Fruit fly (Drosophila melanogaster) whole organism, embryonic: ENCODE measurements around the gene Grasp65.

Source experiments
- ATbp ChIP-seq: fragments of 200-800 bp; sonication (Bioruptor generic); optimal IDR thresholded peaks from 2 replicates; lab custom pipeline; 2017; ENCODE audit warnings: missing biosample characterization, mild to moderate bottlenecking, missing genetic modification characterization, missing genetic modification reagents
- Blimp-1 ChIP-seq: fragments of 200-800 bp; sonication (Bioruptor generic); optimal IDR thresholded peaks from 3 replicates; lab custom pipeline; 2018; ENCODE audit warnings: missing biosample characterization, missing genetic modification characterization, mild to moderate bottlenecking, moderate library complexity, missing genetic modification reagents
- CG14860 ChIP-seq: fragments of 200-800 bp; sonication (Bioruptor generic); IDR thresholded peaks from 3 replicates; pipeline ENCODE4 v1.3.6; 2022; ENCODE audit warnings: missing biosample characterization, missing genetic modification characterization; ENCODE audit not compliant: partially characterized antibody
- CG15269 ChIP-seq: fragments of 200-800 bp; sonication (Bioruptor generic); optimal IDR thresholded peaks from 2 replicates; lab custom pipeline; 2018; ENCODE audit warnings: missing biosample characterization, mild to moderate bottlenecking, missing genetic modification characterization, moderate library complexity
- CG1529 ChIP-seq: fragments of 200-800 bp; sonication (Bioruptor generic); optimal IDR thresholded peaks from 3 replicates; lab custom pipeline; 2018; ENCODE audit warnings: missing biosample characterization, missing genetic modification characterization
- CG15601 ChIP-seq: fragments of 200-800 bp; sonication (Bioruptor generic); optimal IDR thresholded peaks from 3 replicates; lab custom pipeline; 2019; ENCODE audit warnings: missing biosample characterization, mild to moderate bottlenecking, missing genetic modification characterization, moderate library complexity
- CG1602 ChIP-seq: fragments of 200-800 bp; sonication (Bioruptor generic); optimal IDR thresholded peaks from 3 replicates; lab custom pipeline; 2016; ENCODE audit warnings: missing biosample characterization, missing genetic modification characterization
- CG1603 ChIP-seq: fragments of 200-800 bp; sonication (Bioruptor generic); optimal IDR thresholded peaks from 2 replicates; lab custom pipeline; 2019; ENCODE audit warnings: missing biosample characterization, mild to moderate bottlenecking, missing genetic modification characterization, moderate library complexity
- CG17361 ChIP-seq: fragments of 200-800 bp; sonication (Bioruptor generic); IDR thresholded peaks from 3 replicates; pipeline ENCODE4 v1.3.6; 2022; ENCODE audit warnings: missing biosample characterization, missing genetic modification characterization
- CG18262 ChIP-seq: fragments of 200-800 bp; optimal IDR thresholded peaks from 3 replicates; lab custom pipeline; 2019; ENCODE audit warnings: missing biosample characterization, mild to moderate bottlenecking, missing genetic modification characterization, moderate library complexity
- CG18764 ChIP-seq: fragments of 200-800 bp; sonication (Bioruptor generic); optimal IDR thresholded peaks from 3 replicates; lab custom pipeline; 2016; ENCODE audit warnings: missing biosample characterization, missing genetic modification characterization
- CG2199 ChIP-seq: fragments of 200-800 bp; sonication (Bioruptor generic); IDR thresholded peaks from 3 replicates; pipeline ENCODE4 v1.3.6; 2022; ENCODE audit warnings: missing biosample characterization, missing genetic modification characterization
- CG2202 ChIP-seq: fragments of 200-800 bp; sonication (Bioruptor generic); optimal IDR thresholded peaks from 2 replicates; lab custom pipeline; 2018; ENCODE audit warnings: missing biosample characterization, mild to moderate bottlenecking, missing genetic modification characterization
- CG2678 ChIP-seq: fragments of 200-800 bp; sonication (Bioruptor generic); optimal IDR thresholded peaks from 3 replicates; lab custom pipeline; 2019; ENCODE audit warnings: missing biosample characterization, mild to moderate bottlenecking, missing genetic modification characterization, moderate library complexity
- CG2712 ChIP-seq: fragments of 200-800 bp; optimal IDR thresholded peaks from 3 replicates; lab custom pipeline; 2019; ENCODE audit warnings: missing biosample characterization, mild to moderate bottlenecking, missing genetic modification characterization, moderate library complexity
- CG2875 ChIP-seq: fragments of 200-800 bp; sonication (Bioruptor generic); optimal IDR thresholded peaks from 2 replicates; lab custom pipeline; 2017; ENCODE audit warnings: missing biosample characterization, mild to moderate bottlenecking, missing genetic modification characterization, missing genetic modification reagents
- CG4424 ChIP-seq: fragments of 200-800 bp; sonication (Bioruptor generic); optimal IDR thresholded peaks from 3 replicates; lab custom pipeline; 2016; ENCODE audit warnings: missing biosample characterization, missing genetic modification characterization
- CG6689 ChIP-seq: fragments of 200-800 bp; sonication (Bioruptor generic); IDR thresholded peaks from 2 replicates; pipeline ENCODE4 v1.3.6; 2022; ENCODE audit warnings: missing biosample characterization, missing genetic modification characterization
- Chrac-16 ChIP-seq: fragments of 200-800 bp; sonication (Bioruptor generic); optimal IDR thresholded peaks from 3 replicates; lab custom pipeline; 2016; ENCODE audit warnings: missing biosample characterization, missing genetic modification characterization
- D19B ChIP-seq: fragments of 200-800 bp; sonication (Bioruptor generic); optimal IDR thresholded peaks from 2 replicates; lab custom pipeline; 2017; ENCODE audit warnings: missing biosample characterization, mild to moderate bottlenecking, missing genetic modification characterization
- HmgD ChIP-seq: fragments of 200-800 bp; sonication (Bioruptor generic); optimal IDR thresholded peaks from 3 replicates; lab custom pipeline; 2016; ENCODE audit warnings: missing biosample characterization, missing genetic modification characterization
- Hr3 ChIP-seq: fragments of 200-800 bp; sonication (Bioruptor generic); optimal IDR thresholded peaks from 3 replicates; lab custom pipeline; 2016; ENCODE audit warnings: missing biosample characterization, missing genetic modification characterization
- Max ChIP-seq: fragments of 200-800 bp; sonication (Bioruptor generic); optimal IDR thresholded peaks from 2 replicates; lab custom pipeline; 2016; ENCODE audit warnings: missing biosample characterization, mild to moderate bottlenecking, missing genetic modification characterization
- Oli ChIP-seq: fragments of 200-800 bp; sonication (Bioruptor generic); optimal IDR thresholded peaks from 2 replicates; lab custom pipeline; 2018; ENCODE audit warnings: missing biosample characterization, mild to moderate bottlenecking, missing genetic modification characterization, moderate library complexity
- Sox100B ChIP-seq: fragments of 200-800 bp; sonication (Bioruptor generic); optimal IDR thresholded peaks from 3 replicates; lab custom pipeline; 2018; ENCODE audit warnings: missing biosample characterization, mild to moderate bottlenecking, missing genetic modification characterization
- Ssrp ChIP-seq: fragments of 200-800 bp; sonication (Bioruptor generic); optimal IDR thresholded peaks from 2 replicates; lab custom pipeline; 2018; ENCODE audit warnings: missing biosample characterization, mild to moderate bottlenecking, missing genetic modification characterization, moderate library complexity
- Xbp1 ChIP-seq: fragments of 200-800 bp; sonication (Bioruptor generic); optimal IDR thresholded peaks from 3 replicates; lab custom pipeline; 2016; ENCODE audit warnings: missing biosample characterization, mild to moderate bottlenecking, missing genetic modification characterization
- ac ChIP-seq: fragments of 200-800 bp; sonication (Bioruptor generic); optimal IDR thresholded peaks from 3 replicates; lab custom pipeline; 2017; ENCODE audit warnings: missing biosample characterization, mild to moderate bottlenecking, missing genetic modification characterization
- aop ChIP-seq: fragments of 200-800 bp; sonication (Bioruptor generic); IDR thresholded peaks from 2 replicates; pipeline ENCODE4 v1.3.6; 2022; ENCODE audit warnings: missing biosample characterization, missing genetic modification characterization
- ato ChIP-seq: fragments of 200-800 bp; sonication (Bioruptor generic); IDR thresholded peaks from 2 replicates; pipeline ENCODE4 v1.3.6; 2022; ENCODE audit warnings: missing biosample characterization, missing genetic modification characterization; ENCODE audit not compliant: partially characterized antibody
- az2 ChIP-seq: fragments of 200-800 bp; sonication (Bioruptor generic); optimal IDR thresholded peaks from 3 replicates; lab custom pipeline; 2016; ENCODE audit warnings: missing biosample characterization, missing genetic modification characterization
- bsh ChIP-seq, 2 experiments: fragments of 200-800 bp; sonication (Bioruptor generic); optimal IDR thresholded peaks; 2 replicates each; lab custom pipeline; 2017 to 2018; ENCODE audit warnings: mild to moderate bottlenecking in 2 of 2, missing biosample characterization in 2 of 2, missing genetic modification characterization in 2 of 2, moderate library complexity in 1 of 2
- cad ChIP-seq: fragments of >200 bp; optimal IDR thresholded peaks from 2 replicates; lab custom pipeline; 2017; ENCODE audit warnings: missing biosample characterization, missing genetic modification characterization
- chif ChIP-seq, 2 experiments: fragments of 200-800 bp; sonication (Bioruptor generic); optimal IDR thresholded peaks; 3 replicates each; lab custom pipeline; 2016; ENCODE audit warnings: missing biosample characterization in 2 of 2, missing genetic modification characterization in 2 of 2
- ci ChIP-seq: fragments of 200-800 bp; sonication (Bioruptor generic); IDR thresholded peaks from 3 replicates; pipeline ENCODE4 v1.3.6; 2022; ENCODE audit warnings: missing biosample characterization, missing genetic modification characterization
- croc ChIP-seq: fragments of 200-800 bp; sonication (Bioruptor generic); conservative IDR thresholded peaks from 3 replicates; pipeline ENCODE4 v1.3.6; 2022; ENCODE audit warnings: missing biosample characterization, missing genetic modification characterization
- dmrt11E ChIP-seq: fragments of 200-800 bp; sonication (Bioruptor generic); optimal IDR thresholded peaks from 3 replicates; lab custom pipeline; 2018; ENCODE audit warnings: missing biosample characterization, mild to moderate bottlenecking, missing genetic modification characterization, moderate library complexity
- dmrt99B ChIP-seq: fragments of 200-800 bp; sonication (Bioruptor generic); optimal IDR thresholded peaks from 2 replicates; lab custom pipeline; 2018; ENCODE audit warnings: missing biosample characterization, mild to moderate bottlenecking, missing genetic modification characterization, moderate library complexity
- eve ChIP-seq, 2 experiments: fragments of >200 bp; optimal IDR thresholded peaks; 2 replicates each; lab custom pipeline; 2017; ENCODE audit warnings: missing biosample characterization in 2 of 2, missing genetic modification characterization in 2 of 2
- fd102C ChIP-seq: fragments of 200-800 bp; sonication (Bioruptor generic); optimal IDR thresholded peaks from 2 replicates; lab custom pipeline; 2018; ENCODE audit warnings: missing biosample characterization, mild to moderate bottlenecking, missing genetic modification characterization, moderate library complexity
- fd96Cb ChIP-seq: fragments of 200-800 bp; sonication (Bioruptor generic); optimal IDR thresholded peaks from 2 replicates; lab custom pipeline; 2018; ENCODE audit warnings: missing biosample characterization, mild to moderate bottlenecking, missing genetic modification characterization, moderate library complexity
- gem ChIP-seq: fragments of 200-800 bp; sonication (Bioruptor generic); optimal IDR thresholded peaks from 2 replicates; lab custom pipeline; 2019; ENCODE audit warnings: missing biosample characterization, mild to moderate bottlenecking, missing genetic modification characterization, moderate library complexity
- kay ChIP-seq: fragments of 200-800 bp; sonication (Bioruptor generic); optimal IDR thresholded peaks from 2 replicates; lab custom pipeline; 2016; ENCODE audit warnings: missing biosample characterization, missing genetic modification characterization
- lola ChIP-seq, 3 experiments: fragments of >200 bp in 2 of 3; fragments of 200-800 bp in 1 of 3; sonication (Bioruptor generic) in 1 of 3; optimal IDR thresholded peaks; 2 replicates each; lab custom pipeline; 2017 to 2019; ENCODE audit warnings: missing biosample characterization in 3 of 3, missing genetic modification characterization in 3 of 3, mild to moderate bottlenecking in 1 of 3, moderate library complexity in 1 of 3
- ro ChIP-seq: fragments of 200-800 bp; sonication (Bioruptor generic); IDR thresholded peaks from 2 replicates; pipeline ENCODE4 v1.3.6; 2022; ENCODE audit warnings: missing biosample characterization, missing genetic modification characterization
- sc ChIP-seq, 3 experiments: fragments of >200 bp in 2 of 3; fragments of 200-800 bp in 1 of 3; sonication (Bioruptor generic) in 1 of 3; optimal IDR thresholded peaks; 2 replicates in 2 of 3; 3 replicates in 1 of 3; lab custom pipeline; 2017; ENCODE audit warnings: mild to moderate bottlenecking in 1 of 3, missing biosample characterization in 1 of 3, missing genetic modification characterization in 1 of 3, missing genetic modification reagents in 1 of 3
- zen ChIP-seq: fragments of 200-800 bp; sonication (Bioruptor generic); optimal IDR thresholded peaks from 3 replicates; lab custom pipeline; 2018; ENCODE audit warnings: missing biosample characterization, mild to moderate bottlenecking, missing genetic modification characterization, moderate library complexity

Grasp65 gene

DNA sequence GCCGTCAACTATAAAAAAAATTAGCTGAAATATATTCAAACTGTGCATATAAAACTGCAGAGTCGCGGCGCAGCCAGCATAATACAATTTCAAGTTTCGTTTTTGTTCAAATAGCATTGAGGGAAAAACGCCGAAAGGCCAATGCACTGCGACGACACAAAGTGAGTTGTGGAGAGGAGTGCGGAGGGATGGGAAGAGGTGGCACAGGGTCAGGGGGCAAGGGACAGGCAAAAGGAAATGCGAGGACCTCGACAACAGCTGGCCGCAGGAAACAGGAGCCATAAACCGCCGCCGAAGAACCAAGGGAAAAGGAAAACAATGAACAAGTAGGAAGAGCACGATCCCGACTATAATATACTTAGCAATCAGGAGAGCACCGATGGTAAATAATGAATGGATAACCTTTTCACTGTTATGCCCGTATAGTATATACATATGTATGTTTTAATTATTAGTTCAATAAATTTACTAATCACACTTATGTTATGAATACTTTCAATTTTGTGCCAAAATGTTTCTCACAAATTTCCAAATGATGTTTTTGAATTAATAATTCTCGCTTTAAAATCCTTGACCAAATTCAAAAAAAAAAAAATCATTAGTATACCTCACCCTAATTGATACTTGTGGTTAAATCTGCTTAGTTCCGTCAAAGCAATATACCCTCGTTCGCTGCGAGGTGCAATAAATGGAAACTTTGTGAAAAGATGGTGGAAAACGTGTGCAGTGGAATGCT is 26.0 kb upstream of the Grasp65 start (continued):
- peak; percentile 19 for TF ChIP-seq fd96Cb (tag; lab: Kevin White, UChicago)
- peak in 1 of 2 experiments; percentile 42 for TF ChIP-seq bsh (GFP tag; optimal IDR thresholded peaks at IDR 0.05; lab: Kevin White, UChicago)
- no peak for TF ChIP-seq CG18764 (GFP tag; lab: Kevin White, UChicago)
- peak; percentile 4 for TF ChIP-seq Sox100B (GFP tag; lab: Kevin White, UChicago)
- peak; percentile 54 for TF ChIP-seq dmrt99B (tag; lab: Kevin White, UChicago)
- peak; percentile 21 to 82 for TF ChIP-seq eve (GFP tag; optimal IDR thresholded peaks at IDR 0.05; lab: Kevin White, UChicago)
- TF ChIP-seq Hr3 (GFP tag; lab: Kevin White, UChicago), result peak; percentile 23
- TF ChIP-seq HmgD (GFP tag; lab: Kevin White, UChicago), result no peak
- peak; percentile 15 for TF ChIP-seq CG2202
- TF ChIP-seq CG4424 (GFP tag; lab: Kevin White, UChicago), result peak; percentile 58
- peak; percentile 51 for TF ChIP-seq Xbp1
- TF ChIP-seq CG14860, result no peak
- TF ChIP-seq kay (GFP tag; lab: Kevin White, UChicago), result no peak
- TF ChIP-seq CG18262 (tag; lab: Kevin White, UChicago), result peak; percentile 55
- TF ChIP-seq croc (GFP tag; lab: Robert Waterston, UW), result peak; percentile 21; the same call in 1 of the 3 replicates
- 0 out of 3 replicates have a peak, but pooled peaks have one; percentile 29 for TF ChIP-seq CG17361 (GFP tag; lab: Robert Waterston, UW)
- no peak for TF ChIP-seq sc (optimal IDR thresholded peaks at IDR 0.05; lab: Kevin White, UChicago)
- TF ChIP-seq sc (GFP tag; optimal IDR thresholded peaks at IDR 0.05; lab: Kevin White, UChicago), result peak; percentile 14
- TF ChIP-seq CG15269 (tag; lab: Kevin White, UChicago), result no peak
- peak; percentile 49 for TF ChIP-seq az2
- TF ChIP-seq ATbp (GFP tag; lab: Kevin White, UChicago), result no peak
- TF ChIP-seq CG1602, result peak; percentile 41
- TF ChIP-seq aop (GFP tag; lab: Robert Waterston, UW), result peak; percentile 48; the same call in 1 of the 2 replicates
- TF ChIP-seq Chrac-16 (GFP tag; lab: Kevin White, UChicago), result peak; percentile 48
- peak in 1 of 2 experiments; percentile 19 for TF ChIP-seq chif (GFP tag; optimal IDR thresholded peaks at IDR 0.05; lab: Kevin White, UChicago)
- no peak for TF ChIP-seq CG15601 (tag; lab: Kevin White, UChicago)
- peak; percentile 70 for TF ChIP-seq cad (GFP tag; lab: Kevin White, UChicago)
- no peak for TF ChIP-seq ci (GFP tag; lab: Robert Waterston, UW)
- peak; percentile 25 for TF ChIP-seq CG2678 (tag; lab: Kevin White, UChicago)
- TF ChIP-seq ro, result no peak
- TF ChIP-seq lola (GFP tag; optimal IDR thresholded peaks at IDR 0.05; lab: Kevin White, UChicago), result peak in 1 of 3 experiments; percentile 74
- peak; percentile 78 for TF ChIP-seq gem (tag; lab: Kevin White, UChicago)
- TF ChIP-seq Ssrp (tag; lab: Kevin White, UChicago), result peak; percentile 55
- TF ChIP-seq CG2712, result peak; percentile 55
- TF ChIP-seq CG2199 (GFP tag; lab: Robert Waterston, UW), result peak; percentile 65; the same call in 1 of the 3 replicates
- peak; percentile 47 for TF ChIP-seq Oli
- TF ChIP-seq CG2875, result peak; percentile 45
- TF ChIP-seq ac (GFP tag; lab: Kevin White, UChicago), result peak; percentile 68
- TF ChIP-seq dmrt11E, result peak; percentile 81
- TF ChIP-seq Blimp-1 (GFP tag; lab: Kevin White, UChicago), result peak; percentile 1
- TF ChIP-seq CG1529, result peak; percentile 48
- peak; percentile 49 for TF ChIP-seq fd102C (GFP tag; lab: Kevin White, UChicago)
- TF ChIP-seq ato (GFP tag; lab: Robert Waterston, UW), result peak; percentile 48; the same call in 1 of the 2 replicates
- peak; percentile 38 for TF ChIP-seq Max (GFP tag; lab: Kevin White, UChicago)
- TF ChIP-seq CG6689 (GFP tag; lab: Robert Waterston, UW), result 0 out of 2 replicates have a peak, but pooled peaks have one; percentile 17
- TF ChIP-seq CG1603 (tag; lab: Kevin White, UChicago), result peak; percentile 12
- TF ChIP-seq zen (tag; lab: Kevin White, UChicago), result peak; percentile 60
- TF ChIP-seq D19B (GFP tag; lab: Kevin White, UChicago), result peak; percentile 75
